Worm (Caenorhabditis elegans) whole organism, early embryonic: Measurements from ENCODE around the gene acdh-12.

Experiments used
- B0310.2 ChIP-seq: sonication (generic microtip); optimal IDR thresholded peaks from 2 replicates; lab custom pipeline; 2016; ENCODE audit warnings: mild to moderate bottlenecking, missing genetic modification characterization, missing compliant biosample characterization
- F13C5.2 ChIP-seq: sonication (generic microtip); optimal IDR thresholded peaks from 2 replicates; lab custom pipeline; 2017; ENCODE audit warnings: mild to moderate bottlenecking, missing genetic modification characterization, inconsistent platforms, missing compliant biosample characterization
- aly-1 ChIP-seq: sonication (generic microtip); optimal IDR thresholded peaks from 2 replicates; lab custom pipeline; 2016; ENCODE audit warnings: missing genetic modification characterization, missing compliant biosample characterization
- ama-1 ChIP-seq: fragments of 150-350 bp; optimal IDR thresholded peaks from 2 replicates; lab custom pipeline; 2014
- ceh-13 ChIP-seq: fragments of 200-800 bp; sonication (Bioruptor generic); optimal IDR thresholded peaks from 2 replicates; lab custom pipeline; 2018; ENCODE audit warnings: mild to moderate bottlenecking, missing genetic modification characterization, missing compliant biosample characterization
- ceh-36 ChIP-seq: sonication (generic microtip); optimal IDR thresholded peaks from 2 replicates; lab custom pipeline; 2016; ENCODE audit warnings: missing genetic modification characterization, inconsistent platforms, missing compliant biosample characterization
- ets-7 ChIP-seq: sonication (generic microtip); optimal IDR thresholded peaks from 2 replicates; lab custom pipeline; 2016; ENCODE audit warnings: missing genotype, missing genetic modification characterization, missing compliant biosample characterization
- flt-1 ChIP-seq: fragments of 200-800 bp; sonication (Bioruptor generic); IDR thresholded peaks from 2 replicates; pipeline ENCODE4 v1.3.6; 2022; ENCODE audit warnings: missing genetic modification characterization, missing compliant biosample characterization
- hmbx-1 ChIP-seq: sonication (generic microtip); optimal IDR thresholded peaks from 2 replicates; lab custom pipeline; 2016; ENCODE audit warnings: mild to moderate bottlenecking, missing genetic modification characterization, missing compliant biosample characterization
- hmg-4 ChIP-seq: fragments of 200-800 bp; sonication (Bioruptor generic); optimal IDR thresholded peaks from 2 replicates; lab custom pipeline; 2018; ENCODE audit warnings: mild to moderate bottlenecking, missing genetic modification characterization, missing compliant biosample characterization
- hnd-1 ChIP-seq: sonication (generic microtip); optimal IDR thresholded peaks from 2 replicates; lab custom pipeline; 2016; ENCODE audit warnings: missing genetic modification characterization, missing compliant biosample characterization
- pes-1 ChIP-seq: fragments of 200-800 bp; sonication (Bioruptor generic); IDR thresholded peaks from 2 replicates; pipeline ENCODE4 v1.3.6; 2022; ENCODE audit warnings: missing genetic modification reagents, missing genetic modification characterization, missing compliant biosample characterization
- scrt-1 ChIP-seq: fragments of 200-800 bp; sonication (Bioruptor generic); IDR thresholded peaks from 2 replicates; pipeline ENCODE4 v1.3.6; 2022; ENCODE audit warnings: missing genetic modification characterization, missing compliant biosample characterization
- sea-1 ChIP-seq: fragments of 200-800 bp; sonication (Bioruptor generic); conservative IDR thresholded peaks from 2 replicates; pipeline ENCODE4 v1.3.6; 2022; ENCODE audit warnings: missing genetic modification characterization, missing compliant biosample characterization
- tbx-11 ChIP-seq: fragments of 200-800 bp; sonication (Bioruptor generic); IDR thresholded peaks from 2 replicates; pipeline ENCODE4 v1.3.6; 2022; ENCODE audit warnings: missing genetic modification characterization, missing compliant biosample characterization
- tbx-37 ChIP-seq: fragments of 200-800 bp; sonication (Bioruptor generic); conservative IDR thresholded peaks from 2 replicates; pipeline ENCODE4 v1.3.6; 2022; ENCODE audit warnings: missing genetic modification reagents, missing genetic modification characterization, missing compliant biosample characterization
- tra-4 ChIP-seq: sonication (generic microtip); optimal IDR thresholded peaks from 2 replicates; lab custom pipeline; 2017; ENCODE audit warnings: missing genetic modification characterization, missing compliant biosample characterization

The acdh-12 gene

DNA sequence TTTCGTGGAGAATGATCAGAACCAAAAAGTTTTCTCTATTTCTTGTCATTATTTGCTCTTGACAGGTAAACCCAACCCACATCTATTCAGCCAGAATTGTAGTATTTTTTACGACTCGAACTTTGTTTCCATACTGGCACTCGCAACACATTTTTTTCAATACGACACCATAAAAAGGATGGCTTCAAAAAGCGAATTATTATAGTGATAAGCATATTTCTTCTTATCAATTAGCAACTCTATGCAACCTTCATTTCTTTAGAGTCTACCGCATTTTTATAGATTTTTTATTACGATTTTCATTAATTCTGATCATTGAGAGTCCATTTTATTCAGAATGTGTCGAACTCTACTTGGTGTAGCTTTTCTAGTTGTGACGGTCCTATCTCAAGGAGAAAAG is 37.1 kb upstream of the acdh-12 start, which contains the start of gene ctsa-3.1:
ctsa-3.1 (plus strand) TSS at position 337 of the 400 bp plus-strand sequence.
- TF ChIP-seq flt-1 (GFP tag; lab: Robert Waterston, UW) (no peak), ceh-36 (no peak), ama-1 (lab: Kevin White, UChicago) (no peak), pes-1 (GFP tag; lab: Robert Waterston, UW) (no peak), tbx-37 (GFP tag; lab: Robert Waterston, UW) (no peak), tra-4 (no peak)

DNA sequence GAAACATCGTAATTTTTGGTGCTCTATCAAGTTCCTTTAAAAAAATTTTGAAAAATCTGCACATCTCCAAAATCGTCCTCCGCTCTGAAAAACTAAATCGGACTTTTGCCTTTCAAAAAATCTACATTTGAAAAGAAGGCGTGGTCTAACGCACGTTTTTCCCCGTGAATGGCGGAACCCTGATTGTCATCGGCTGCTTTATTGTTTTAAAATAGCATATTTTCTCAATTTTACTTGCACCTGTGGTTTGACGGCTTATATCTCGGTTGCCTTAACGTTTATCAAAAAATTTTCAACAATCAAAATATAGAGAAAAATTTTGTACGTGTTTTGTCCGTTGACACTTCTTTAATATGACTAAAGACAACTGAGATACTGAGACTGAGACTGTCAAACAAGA is 36.5 kb upstream of the acdh-12 start:
- no peak for TF ChIP-seq F13C5.2 (tag; lab: Kevin White, UChicago)
- TF ChIP-seq tra-4: no peak
- TF ChIP-seq hmg-4 (GFP tag; lab: Kevin White, UChicago): no peak
- no peak for TF ChIP-seq tbx-11

DNA sequence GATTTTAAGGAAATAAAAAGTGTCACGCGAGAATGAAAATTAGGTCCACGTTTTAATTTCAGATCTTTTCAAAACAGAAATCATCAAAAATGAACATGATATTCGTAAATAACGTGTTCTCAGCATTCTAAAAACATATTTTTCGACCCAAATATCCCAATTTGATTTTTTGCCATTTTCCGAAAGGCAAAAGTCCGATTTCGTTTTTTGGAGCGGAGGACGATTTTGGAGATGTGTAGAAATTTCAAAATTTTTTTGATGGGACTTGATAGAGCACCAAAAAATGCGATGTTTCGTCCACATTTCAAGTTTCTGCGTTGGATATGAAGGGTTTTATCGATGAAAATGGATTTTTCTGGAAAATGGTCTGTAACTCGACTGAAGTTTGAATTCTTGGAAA is 35.2 kb upstream of the acdh-12 start:
- no peak for TF ChIP-seq tbx-37 (GFP tag; lab: Robert Waterston, UW)
- no peak for TF ChIP-seq tbx-11
- no peak for TF ChIP-seq sea-1 (GFP tag; lab: Robert Waterston, UW)
- TF ChIP-seq hnd-1 (tag; lab: Kevin White, UChicago): no peak
- TF ChIP-seq ets-7 (tag; lab: Kevin White, UChicago): no peak
- TF ChIP-seq ceh-13 (GFP tag; lab: Kevin White, UChicago): no peak
- no peak for TF ChIP-seq hmbx-1 (tag; lab: Kevin White, UChicago)
- no peak for TF ChIP-seq ama-1 (lab: Kevin White, UChicago)
- no peak for TF ChIP-seq aly-1 (tag; lab: Kevin White, UChicago)
- no peak for TF ChIP-seq ceh-36
- no peak for TF ChIP-seq pes-1 (GFP tag; lab: Robert Waterston, UW)
- TF ChIP-seq hmg-4 (GFP tag; lab: Kevin White, UChicago): no peak
- TF ChIP-seq flt-1 (GFP tag; lab: Robert Waterston, UW): no peak
- TF ChIP-seq scrt-1 (GFP tag; lab: Robert Waterston, UW): no peak
- TF ChIP-seq B0310.2 (tag; lab: Kevin White, UChicago): no peak
- no peak for TF ChIP-seq F13C5.2 (tag; lab: Kevin White, UChicago)
- TF ChIP-seq tra-4: no peak

DNA sequence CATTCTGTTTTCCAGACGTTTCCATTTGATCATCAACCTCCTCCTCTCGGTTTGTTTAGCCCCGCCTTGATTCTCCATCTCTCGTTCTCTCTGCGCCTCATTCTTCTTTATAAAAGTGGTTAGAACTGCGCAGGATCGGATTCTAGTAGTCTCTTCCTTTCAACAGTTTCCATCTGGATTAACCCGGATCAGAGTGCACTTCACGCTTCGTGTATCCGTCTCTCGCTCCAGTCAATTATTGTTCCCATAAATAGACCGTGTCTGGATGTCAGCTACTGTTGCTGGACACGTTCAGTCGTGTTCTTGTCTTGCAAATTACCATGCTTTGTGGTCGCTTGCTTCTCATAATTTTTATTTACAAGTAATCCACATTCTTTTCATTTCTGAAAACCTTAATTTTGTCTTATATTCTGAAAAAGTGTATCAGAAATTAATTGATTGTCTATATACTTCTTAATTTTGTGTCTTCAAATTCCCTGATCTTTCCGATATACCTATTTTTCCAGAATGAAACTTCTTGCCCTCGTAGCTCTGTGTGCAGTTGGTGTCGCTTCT is 33.3 kb upstream of the acdh-12 start, which contains the start of gene F32A5.4:
F32A5.4 (plus strand) TSS at position 505 of the 555 bp plus-strand sequence.
- TF ChIP-seq sea-1 (GFP tag; lab: Robert Waterston, UW) (no peak), ets-7 (tag; lab: Kevin White, UChicago) (no peak), hmbx-1 (tag; lab: Kevin White, UChicago) (no peak), ama-1 (lab: Kevin White, UChicago) (no peak), tbx-37 (GFP tag; lab: Robert Waterston, UW) (no peak), hmg-4 (GFP tag; lab: Kevin White, UChicago) (no peak), aly-1 (tag; lab: Kevin White, UChicago) (no peak)

DNA sequence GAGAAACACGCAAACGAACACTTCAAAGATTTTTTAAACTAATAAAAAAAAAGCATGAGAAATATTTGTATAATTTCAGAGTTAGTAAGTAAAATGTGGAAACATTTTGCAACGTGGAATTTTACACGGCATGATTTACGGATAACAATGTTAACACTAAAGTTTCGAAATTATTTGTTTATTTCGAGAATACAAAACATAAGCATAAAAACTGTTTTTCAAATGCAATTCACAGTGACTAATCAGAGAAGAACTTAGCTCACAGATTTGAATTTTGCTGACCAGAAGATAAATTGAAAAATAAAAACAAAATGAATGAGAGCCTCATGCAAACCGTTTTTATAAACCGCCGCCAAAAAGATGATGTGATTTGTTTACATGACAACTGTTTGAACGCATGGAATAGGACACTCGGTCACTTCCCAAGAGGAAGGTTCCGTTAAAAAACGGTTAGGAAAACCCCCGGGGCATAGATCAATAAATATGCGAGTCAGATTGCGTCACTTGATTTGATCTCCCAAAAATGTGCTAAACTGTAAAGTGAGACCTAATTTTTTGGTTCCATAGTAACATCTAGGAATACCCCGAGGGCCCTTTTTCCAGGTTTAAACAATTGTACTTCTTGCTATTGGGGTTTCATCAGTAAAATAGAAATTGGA is 30.6 kb upstream of the acdh-12 start, which contains the start of gene clh-3:
clh-3 (minus strand) TSS at position 51 of the 659 bp plus-strand sequence.
- TF ChIP-seq hnd-1 (tag; lab: Kevin White, UChicago): no peak
- TF ChIP-seq ceh-13 (GFP tag; lab: Kevin White, UChicago): no peak
- TF ChIP-seq hmbx-1 (tag; lab: Kevin White, UChicago): no peak
- TF ChIP-seq aly-1 (tag; lab: Kevin White, UChicago): no peak
- TF ChIP-seq scrt-1 (GFP tag; lab: Robert Waterston, UW): no peak

DNA sequence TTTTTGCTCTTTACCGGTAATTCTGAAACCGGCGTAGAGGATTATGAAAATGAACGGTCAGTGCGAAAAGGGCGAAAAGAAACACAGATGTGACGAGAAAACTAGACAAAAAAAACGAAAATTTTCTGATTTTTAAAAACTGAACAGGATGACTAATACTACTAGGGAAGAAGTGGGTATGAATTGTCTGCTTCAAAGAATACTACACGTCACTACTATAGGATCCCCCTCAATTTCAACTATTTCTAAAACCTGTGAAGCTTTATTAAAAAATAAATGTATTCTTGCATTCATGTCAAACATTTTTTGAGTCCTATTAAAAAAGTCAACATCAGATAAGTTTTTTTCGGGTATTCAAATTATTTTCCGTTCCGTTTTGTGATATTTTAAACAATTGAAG is 28.6 kb upstream of the acdh-12 start:
- TF ChIP-seq tbx-11 (no peak), hmg-4 (GFP tag; lab: Kevin White, UChicago) (no peak), pes-1 (GFP tag; lab: Robert Waterston, UW) (no peak), F13C5.2 (tag; lab: Kevin White, UChicago) (no peak), tra-4 (no peak), flt-1 (GFP tag; lab: Robert Waterston, UW) (no peak), B0310.2 (tag; lab: Kevin White, UChicago) (no peak), hmbx-1 (tag; lab: Kevin White, UChicago) (no peak), ama-1 (lab: Kevin White, UChicago) (no peak), sea-1 (GFP tag; lab: Robert Waterston, UW) (no peak), ets-7 (tag; lab: Kevin White, UChicago) (no peak), scrt-1 (GFP tag; lab: Robert Waterston, UW) (no peak), tbx-37 (GFP tag; lab: Robert Waterston, UW) (no peak), hnd-1 (tag; lab: Kevin White, UChicago) (no peak), aly-1 (tag; lab: Kevin White, UChicago) (no peak), ceh-36 (no peak), ceh-13 (GFP tag; lab: Kevin White, UChicago) (no peak)

DNA sequence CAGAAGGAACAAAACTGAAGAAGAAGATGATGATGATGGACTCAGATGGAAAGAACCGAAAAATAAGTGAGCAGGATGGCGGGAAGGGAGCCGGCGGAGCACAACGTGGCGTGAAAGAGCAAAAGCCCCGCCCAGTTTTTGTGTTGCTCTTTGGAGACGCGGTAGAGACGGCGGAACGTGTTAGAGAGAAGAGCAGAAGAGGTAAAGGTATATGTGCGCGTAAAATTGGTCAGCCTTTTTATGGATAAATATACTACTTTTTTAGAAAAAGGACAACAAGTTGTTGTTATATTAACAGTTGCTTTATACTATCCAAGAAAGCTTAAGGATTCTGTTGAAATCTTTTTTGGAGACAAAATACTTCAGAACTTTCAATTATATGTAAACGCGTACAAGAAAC is 21.6 kb upstream of the acdh-12 start, which contains the start of gene E04F6.10:
E04F6.10 (minus strand) TSS at position 101 of the 400 bp plus-strand sequence.
- no peak for TF ChIP-seq F13C5.2 (tag; lab: Kevin White, UChicago)
- no peak for TF ChIP-seq aly-1 (tag; lab: Kevin White, UChicago)
- no peak for TF ChIP-seq ets-7 (tag; lab: Kevin White, UChicago)
- no peak for TF ChIP-seq sea-1 (GFP tag; lab: Robert Waterston, UW)
- TF ChIP-seq hmg-4 (GFP tag; lab: Kevin White, UChicago): no peak
- TF ChIP-seq tra-4: no peak
- TF ChIP-seq tbx-37 (GFP tag; lab: Robert Waterston, UW): no peak
- TF ChIP-seq ama-1 (lab: Kevin White, UChicago): no peak
- TF ChIP-seq B0310.2 (tag; lab: Kevin White, UChicago): no peak
- TF ChIP-seq scrt-1 (GFP tag; lab: Robert Waterston, UW): no peak
- TF ChIP-seq hnd-1 (tag; lab: Kevin White, UChicago): no peak
- no peak for TF ChIP-seq flt-1 (GFP tag; lab: Robert Waterston, UW)
